Fruit fly (Drosophila melanogaster): ENCODE measurements around the gene ldbr.

DNA sequence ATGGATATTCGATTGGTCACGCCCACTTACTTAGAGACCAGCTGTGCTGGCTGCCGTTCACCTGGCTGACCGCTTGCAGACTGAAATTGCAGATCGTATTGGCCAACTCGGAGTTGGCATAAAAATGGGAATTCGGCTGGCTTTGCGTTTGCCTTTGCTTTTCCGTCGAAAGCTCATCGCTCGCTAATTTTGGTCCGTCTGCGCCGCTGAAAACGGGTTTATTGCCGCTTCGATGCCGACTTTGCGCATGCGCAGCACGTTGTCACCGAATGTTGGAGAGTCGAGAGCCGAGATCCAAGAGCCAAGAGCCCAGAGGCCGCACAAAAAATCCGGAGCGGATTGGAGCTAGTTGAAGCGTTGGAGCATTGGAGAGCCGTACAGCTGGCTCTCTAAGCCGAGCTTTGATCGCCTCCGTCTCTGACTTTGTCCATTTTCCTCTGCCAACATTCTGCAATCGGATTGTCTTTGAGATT is 30.1 kb downstream of the ldbr start, which contains the start of gene CG13676:
- TF ChIP-seq usp (GFP tag; optimal IDR thresholded peaks at IDR 0.05) (no peak), Dfd (GFP tag; optimal IDR thresholded peaks at IDR 0.05) (no peak), h (GFP tag; optimal IDR thresholded peaks at IDR 0.05) (no peak), Sp1 (GFP tag; optimal IDR thresholded peaks at IDR 0.05) (peak; percentile 6), HLH106 (tag; optimal IDR thresholded peaks at IDR 0.05) (no peak), Hr83 (GFP tag; optimal IDR thresholded peaks at IDR 0.05; ENCODE audit: poor library complexity, severe bottlenecking) (no peak), CG32264 (GFP tag; optimal IDR thresholded peaks at IDR 0.05) (no peak)

Measured in whole organism, wandering third instar larva.